Fruit fly (Drosophila melanogaster) whole organism, pupa: ENCODE results near the gene Ndf.

Source experiments
- CG10348 ChIP-seq: fragments of 200-800 bp; sonication (Bioruptor generic); IDR thresholded peaks from 2 replicates; pipeline ENCODE4 v1.3.6; 2022; ENCODE audit warnings: missing biosample characterization, missing genetic modification characterization
- CG12605 ChIP-seq: fragments of 200-800 bp; sonication (Bioruptor generic); IDR thresholded peaks from 2 replicates; pipeline ENCODE4 v1.3.6; 2022; ENCODE audit warnings: missing biosample characterization, missing genetic modification characterization
- CG13204 ChIP-seq: fragments of 200-800 bp; sonication (Bioruptor generic); optimal IDR thresholded peaks from 2 replicates; lab custom pipeline; 2018; ENCODE audit warnings: missing biosample characterization, mild to moderate bottlenecking, missing genetic modification characterization, moderate library complexity
- CG14655 ChIP-seq: fragments of 200-800 bp; sonication (Bioruptor generic); optimal IDR thresholded peaks from 3 replicates; lab custom pipeline; 2017; ENCODE audit warnings: mild to moderate bottlenecking, missing biosample characterization, missing genetic modification reagents, missing genetic modification characterization
- CG15710 ChIP-seq: fragments of 200-800 bp; sonication (Bioruptor generic); optimal IDR thresholded peaks from 2 replicates; lab custom pipeline; 2018; ENCODE audit warnings: missing biosample characterization, mild to moderate bottlenecking, missing genetic modification characterization, moderate library complexity
- CG17806 ChIP-seq: fragments of 200-800 bp; sonication (Bioruptor generic); optimal IDR thresholded peaks from 2 replicates; lab custom pipeline; 2018; ENCODE audit warnings: missing biosample characterization, mild to moderate bottlenecking, missing genetic modification characterization, moderate library complexity
- CG32121 ChIP-seq: fragments of 200-800 bp; sonication (Bioruptor generic); IDR thresholded peaks from 2 replicates; pipeline ENCODE4 v1.3.6; 2022; ENCODE audit warnings: missing biosample characterization, missing genetic modification characterization
- CG34367 ChIP-seq: fragments of 200-800 bp; sonication (Bioruptor generic); optimal IDR thresholded peaks from 2 replicates; lab custom pipeline; 2018; ENCODE audit warnings: missing biosample characterization, mild to moderate bottlenecking, missing genetic modification characterization
- CG4496 ChIP-seq: fragments of 200-800 bp; sonication (Bioruptor generic); IDR thresholded peaks from 3 replicates; pipeline ENCODE4 v1.3.6; 2022; ENCODE audit warnings: missing biosample characterization, missing genetic modification characterization
- CG8159 ChIP-seq: fragments of 200-800 bp; sonication (Bioruptor generic); optimal IDR thresholded peaks from 3 replicates; lab custom pipeline; 2018; ENCODE audit warnings: missing biosample characterization, mild to moderate bottlenecking, missing genetic modification characterization, moderate library complexity
- CG8301 ChIP-seq: fragments of 200-800 bp; sonication (Bioruptor generic); optimal IDR thresholded peaks from 2 replicates; lab custom pipeline; 2018; ENCODE audit warnings: missing biosample characterization, mild to moderate bottlenecking, missing genetic modification characterization
- CG9948 ChIP-seq: fragments of 200-800 bp; sonication (Bioruptor generic); optimal IDR thresholded peaks from 2 replicates; lab custom pipeline; 2018; ENCODE audit warnings: missing biosample characterization, mild to moderate bottlenecking, missing genetic modification characterization, moderate library complexity
- D1 ChIP-seq: fragments of 200-800 bp; sonication (Bioruptor generic); optimal IDR thresholded peaks from 2 replicates; lab custom pipeline; 2018; ENCODE audit warnings: missing biosample characterization, mild to moderate bottlenecking, missing genetic modification characterization, moderate library complexity
- EcR ChIP-seq: fragments of 200-800 bp; sonication (Bioruptor generic); optimal IDR thresholded peaks from 3 replicates; lab custom pipeline; 2019; ENCODE audit warnings: missing biosample characterization, missing genetic modification characterization, mild to moderate bottlenecking, moderate library complexity, missing genetic modification reagents
- Ets98B ChIP-seq: fragments of 200-800 bp; sonication (Bioruptor generic); IDR thresholded peaks from 2 replicates; pipeline ENCODE4 v1.3.6; 2022; ENCODE audit warnings: missing biosample characterization, missing genetic modification characterization
- Pif1A ChIP-seq: fragments of 200-800 bp; sonication (Bioruptor generic); optimal IDR thresholded peaks from 3 replicates; lab custom pipeline; 2016; ENCODE audit warnings: missing biosample characterization, missing genetic modification characterization
- Pif1B ChIP-seq: fragments of 200-800 bp; sonication (Bioruptor generic); optimal IDR thresholded peaks from 3 replicates; lab custom pipeline; 2016; ENCODE audit warnings: missing biosample characterization, missing genetic modification characterization
- Snoo ChIP-seq: fragments of 200-800 bp; sonication (Bioruptor generic); optimal IDR thresholded peaks from 3 replicates; lab custom pipeline; 2017; ENCODE audit warnings: missing biosample characterization, mild to moderate bottlenecking, missing genetic modification characterization, inconsistent platforms
- fd96Ca ChIP-seq: fragments of 200-800 bp; sonication (Bioruptor generic); IDR thresholded peaks from 3 replicates; pipeline ENCODE4 v1.3.6; 2022; ENCODE audit warnings: missing biosample characterization, missing genetic modification characterization
- gl ChIP-seq: fragments of 200-800 bp; sonication (Bioruptor generic); optimal IDR thresholded peaks from 2 replicates; lab custom pipeline; 2018; ENCODE audit warnings: missing biosample characterization, mild to moderate bottlenecking, missing genetic modification characterization
- rn ChIP-seq: fragments of 200-800 bp; sonication (Bioruptor generic); IDR thresholded peaks from 2 replicates; pipeline ENCODE4 v1.3.6; 2022; ENCODE audit warnings: missing biosample characterization, missing genetic modification characterization

Ndf gene

dm6 chr2L:9988201-9988990, 15.2 kb upstream of the Ndf start:
- TF ChIP-seq EcR (GFP tag; lab: Kevin White, UChicago) (peak; percentile 86), CG4496 (GFP tag; lab: Robert Waterston, UW) (no peak)

DNA sequence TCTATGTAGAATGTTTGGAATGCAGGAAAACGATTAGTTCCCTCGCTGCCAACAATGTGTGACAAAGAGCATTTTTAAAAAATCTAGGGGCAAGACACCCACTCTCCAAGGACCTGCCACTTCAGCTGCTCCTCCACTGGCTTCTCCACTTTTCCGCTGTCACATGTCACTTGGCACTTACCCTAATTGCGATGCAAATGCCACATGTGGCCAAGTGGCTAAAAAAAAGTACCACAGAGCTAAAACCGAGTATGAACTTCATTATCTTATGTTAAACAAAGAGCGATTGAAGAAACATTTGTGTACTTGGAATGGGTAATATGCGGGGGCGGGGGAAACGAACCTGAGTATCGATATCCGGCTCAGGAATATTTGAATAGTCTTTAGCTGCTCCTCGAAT, 14.4 kb upstream of the Ndf start:
- no peak for TF ChIP-seq CG32121 (GFP tag; lab: Robert Waterston, UW)
- TF ChIP-seq CG9948: no peak
- no peak for TF ChIP-seq gl (tag; lab: Kevin White, UChicago)
- TF ChIP-seq, all 21 proteins: peak for 0

- no peak for TF ChIP-seq CG13204 (GFP tag; lab: Kevin White, UChicago)
- peak; percentile 65 for TF ChIP-seq CG8159 (tag; lab: Kevin White, UChicago)
- no peak for TF ChIP-seq CG32121 (GFP tag; lab: Robert Waterston, UW)
- TF ChIP-seq Pif1A (GFP tag; lab: Kevin White, UChicago): peak; percentile 20
- peak; percentile 47 for TF ChIP-seq Snoo (tag; lab: Kevin White, UChicago)
- TF ChIP-seq Ets98B (GFP tag; lab: Robert Waterston, UW): no peak
- TF ChIP-seq CG17806 (tag; lab: Kevin White, UChicago): peak; percentile 48
- no peak for TF ChIP-seq gl (tag; lab: Kevin White, UChicago)
- TF ChIP-seq CG9948: peak; percentile 32
- TF ChIP-seq rn (GFP tag; lab: Robert Waterston, UW): no peak
- TF ChIP-seq Pif1B (GFP tag; lab: Kevin White, UChicago): no peak
- TF ChIP-seq EcR (GFP tag; lab: Kevin White, UChicago): no peak
- TF ChIP-seq CG8301 (tag; lab: Kevin White, UChicago): no peak
- no peak for TF ChIP-seq CG14655 (GFP tag; lab: Kevin White, UChicago)
- peak; percentile 9 for TF ChIP-seq CG34367 (tag; lab: Kevin White, UChicago)
- peak; percentile 25 for TF ChIP-seq CG15710 (tag; lab: Kevin White, UChicago)
- no peak for TF ChIP-seq CG4496 (GFP tag; lab: Robert Waterston, UW)
- no peak for TF ChIP-seq CG12605 (GFP tag; lab: Robert Waterston, UW)
- TF ChIP-seq fd96Ca (GFP tag; lab: Robert Waterston, UW): no peak
- TF ChIP-seq CG10348: no peak
- no peak for TF ChIP-seq D1 (tag; lab: Kevin White, UChicago)
These were observed 13.7 kb upstream of the Ndf start for dm6 chr2L:9989846-9990506.

- no peak for TF ChIP-seq CG9948
- no peak for TF ChIP-seq fd96Ca (GFP tag; lab: Robert Waterston, UW)
- no peak for TF ChIP-seq CG10348
- no peak for TF ChIP-seq D1 (tag; lab: Kevin White, UChicago)
- TF ChIP-seq Pif1B (GFP tag; lab: Kevin White, UChicago): no peak
- no peak for TF ChIP-seq CG13204 (GFP tag; lab: Kevin White, UChicago)
- no peak for TF ChIP-seq CG34367 (tag; lab: Kevin White, UChicago)
- TF ChIP-seq CG17806 (tag; lab: Kevin White, UChicago): no peak
These were observed 9.2 kb upstream of the Ndf start for dm6 chr2L:9994382-9994781.

- TF ChIP-seq CG34367 (tag; lab: Kevin White, UChicago) (no peak), CG15710 (tag; lab: Kevin White, UChicago) (no peak), rn (GFP tag; lab: Robert Waterston, UW) (no peak), CG12605 (GFP tag; lab: Robert Waterston, UW) (no peak), gl (tag; lab: Kevin White, UChicago) (no peak), Pif1B (GFP tag; lab: Kevin White, UChicago) (no peak), CG8301 (tag; lab: Kevin White, UChicago) (no peak), CG8159 (tag; lab: Kevin White, UChicago) (no peak), CG17806 (tag; lab: Kevin White, UChicago) (no peak), Ets98B (GFP tag; lab: Robert Waterston, UW) (no peak), CG14655 (GFP tag; lab: Kevin White, UChicago) (no peak), CG32121 (GFP tag; lab: Robert Waterston, UW) (no peak), fd96Ca (GFP tag; lab: Robert Waterston, UW) (no peak), CG10348 (no peak), EcR (GFP tag; lab: Kevin White, UChicago) (no peak), Snoo (tag; lab: Kevin White, UChicago) (no peak), CG4496 (GFP tag; lab: Robert Waterston, UW) (no peak), D1 (tag; lab: Kevin White, UChicago) (no peak)
- TF ChIP-seq, all 21 proteins: peak for 0
These were observed 7.1 kb upstream of the Ndf start for dm6 chr2L:9996553-9996952.
